Worm (Caenorhabditis elegans): Measurements from ENCODE around the gene mnk-1.

mnk-1 gene

ce11 chrII:10546784-10547087 is 8.1 kb downstream of the mnk-1 start:
- TF ChIP-seq med-1 (GFP tag; optimal IDR thresholded peaks at IDR 0.05; ENCODE audit: insufficient read depth) (no peak), T22C8.4 (GFP tag; IDR thresholded peaks at IDR 0.05) (no peak), ref-1 (GFP tag; conservative IDR thresholded peaks at IDR 0.05) (no peak), ztf-23 (GFP tag; IDR thresholded peaks at IDR 0.05) (no peak), ztf-29 (GFP tag; IDR thresholded peaks at IDR 0.05) (no peak), tab-1 (GFP tag; IDR thresholded peaks at IDR 0.05) (no peak), cog-1 (tag; optimal IDR thresholded peaks at IDR 0.05) (no peak), klf-2 (GFP tag; conservative IDR thresholded peaks at IDR 0.05) (no peak), flt-1 (GFP tag; IDR thresholded peaks at IDR 0.05) (no peak)

ce11 chrII:10545924-10546783 is 8.7 kb downstream of the mnk-1 start:
- TF ChIP-seq klf-2 (GFP tag; conservative IDR thresholded peaks at IDR 0.05) (no peak), ztf-29 (GFP tag; IDR thresholded peaks at IDR 0.05) (no peak), flt-1 (GFP tag; IDR thresholded peaks at IDR 0.05) (no peak), ref-1 (GFP tag; conservative IDR thresholded peaks at IDR 0.05) (no peak), cog-1 (tag; optimal IDR thresholded peaks at IDR 0.05) (no peak), med-1 (GFP tag; optimal IDR thresholded peaks at IDR 0.05; ENCODE audit: insufficient read depth) (no peak), ztf-23 (GFP tag; IDR thresholded peaks at IDR 0.05) (no peak), tab-1 (GFP tag; IDR thresholded peaks at IDR 0.05) (no peak), T22C8.4 (GFP tag; IDR thresholded peaks at IDR 0.05) (no peak)

ce11 chrII:10545213-10545612 is 9.6 kb downstream of the mnk-1 start:
- TF ChIP-seq cog-1 (tag; optimal IDR thresholded peaks at IDR 0.05) (no peak), ref-1 (GFP tag; conservative IDR thresholded peaks at IDR 0.05) (0 out of 2 replicates have a peak, but pooled peaks have one; percentile 12), flt-1 (GFP tag; IDR thresholded peaks at IDR 0.05) (peak; percentile 73)

ce11 chrII:10544374-10544908 is 10.4 kb downstream of the mnk-1 start:
- TF ChIP-seq T22C8.4 (GFP tag; IDR thresholded peaks at IDR 0.05) (0 out of 2 replicates have a peak, but pooled peaks have one; percentile 13), ref-1 (GFP tag; conservative IDR thresholded peaks at IDR 0.05) (no peak), cog-1 (tag; optimal IDR thresholded peaks at IDR 0.05) (no peak)

ce11 chrII:10543457-10544137 is 11.2 kb downstream of the mnk-1 start:
- TF ChIP-seq cog-1 (tag; optimal IDR thresholded peaks at IDR 0.05) (no peak), tab-1 (GFP tag; IDR thresholded peaks at IDR 0.05) (no peak), ztf-29 (GFP tag; IDR thresholded peaks at IDR 0.05) (no peak), flt-1 (GFP tag; IDR thresholded peaks at IDR 0.05) (no peak), klf-2 (GFP tag; conservative IDR thresholded peaks at IDR 0.05) (no peak), ztf-23 (GFP tag; IDR thresholded peaks at IDR 0.05) (no peak), ref-1 (GFP tag; conservative IDR thresholded peaks at IDR 0.05) (no peak; the same call in 1 of the 2 replicates), med-1 (GFP tag; optimal IDR thresholded peaks at IDR 0.05; ENCODE audit: insufficient read depth) (no peak), T22C8.4 (GFP tag; IDR thresholded peaks at IDR 0.05) (no peak)

ce11 chrII:10542654-10543456 is 12.0 kb downstream of the mnk-1 start:
- TF ChIP-seq ztf-23 (GFP tag; IDR thresholded peaks at IDR 0.05) (no peak), cog-1 (tag; optimal IDR thresholded peaks at IDR 0.05) (no peak), tab-1 (GFP tag; IDR thresholded peaks at IDR 0.05) (no peak), ref-1 (GFP tag; conservative IDR thresholded peaks at IDR 0.05) (no peak)

ce11 chrII:10541923-10542486 is 12.8 kb downstream of the mnk-1 start, which contains the start of gene pro-1:
Gene pro-1, minus strand, starts transcription at chrII:10541996.
- TF ChIP-seq cog-1 (tag; optimal IDR thresholded peaks at IDR 0.05) (peak; percentile 53), tab-1 (GFP tag; IDR thresholded peaks at IDR 0.05) (no peak), flt-1 (GFP tag; IDR thresholded peaks at IDR 0.05) (peak; percentile 59; the same call in 1 of the 2 replicates)

- TF ChIP-seq ref-1 (GFP tag; conservative IDR thresholded peaks at IDR 0.05) (no peak), flt-1 (GFP tag; IDR thresholded peaks at IDR 0.05) (no peak), cog-1 (tag; optimal IDR thresholded peaks at IDR 0.05) (no peak), med-1 (GFP tag; optimal IDR thresholded peaks at IDR 0.05; ENCODE audit: insufficient read depth) (no peak), tab-1 (GFP tag; IDR thresholded peaks at IDR 0.05) (no peak), ztf-29 (GFP tag; IDR thresholded peaks at IDR 0.05) (no peak), ztf-23 (GFP tag; IDR thresholded peaks at IDR 0.05) (no peak), klf-2 (GFP tag; conservative IDR thresholded peaks at IDR 0.05) (no peak), T22C8.4 (GFP tag; IDR thresholded peaks at IDR 0.05) (no peak)
Measured at ce11 chrII:10539232-10539631, 15.6 kb downstream of the mnk-1 start, which contains the start of gene R166.3. Gene R166.3, minus strand, starts transcription at chrII:10539332.

ce11 chrII:10537988-10538387 is 16.9 kb downstream of the mnk-1 start:
- TF ChIP-seq cog-1 (tag; optimal IDR thresholded peaks at IDR 0.05) (peak; percentile 38), ztf-29 (GFP tag; IDR thresholded peaks at IDR 0.05) (no peak), tab-1 (GFP tag; IDR thresholded peaks at IDR 0.05) (no peak)

Measured in whole organism, midembryonic.